Fruit fly (Drosophila melanogaster): Measurements from ENCODE around the gene Prp6.

Gene Prp6

DNA sequence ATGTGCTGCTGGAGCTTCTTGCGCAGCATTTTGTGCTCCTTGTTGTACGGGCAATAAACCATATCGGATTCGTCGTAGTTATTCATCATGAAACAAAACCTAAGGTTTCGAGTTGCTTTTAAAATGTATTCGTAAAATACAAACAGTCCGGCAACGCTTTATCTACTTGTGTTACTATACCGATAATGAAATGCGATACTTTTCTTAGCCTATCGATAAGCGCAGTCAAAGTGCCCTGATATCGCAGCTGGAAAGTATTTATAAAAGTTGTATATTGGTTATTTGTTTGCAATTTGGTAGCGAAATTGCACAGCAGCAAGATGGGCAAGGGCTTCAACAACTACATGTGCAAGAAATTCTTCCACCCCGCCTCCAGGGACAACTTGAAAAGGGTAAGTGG, 3.8 kb upstream of the Prp6 start, which contains the start of the genes arx and CG6843 (continued):
- TF ChIP-seq Hr78 (GFP tag; optimal IDR thresholded peaks at IDR 0.05): no peak
- TF ChIP-seq Sox102F (GFP tag; optimal IDR thresholded peaks at IDR 0.05): no peak
- no peak for TF ChIP-seq br (optimal IDR thresholded peaks at IDR 0.05)
- no peak for TF ChIP-seq CG17361 (GFP tag; IDR thresholded peaks at IDR 0.05)
- TF ChIP-seq bigmax (GFP tag; optimal IDR thresholded peaks at IDR 0.05): no peak
- peak; percentile 40 for TF ChIP-seq CHES-1-like (GFP tag; optimal IDR thresholded peaks at IDR 0.05)
- TF ChIP-seq CG1603 (tag; optimal IDR thresholded peaks at IDR 0.05): peak; percentile 73
- TF ChIP-seq hkb (optimal IDR thresholded peaks at IDR 0.05): no peak
- no peak for TF ChIP-seq hkb (GFP tag; IDR thresholded peaks at IDR 0.05)
- TF ChIP-seq mld (GFP tag; IDR thresholded peaks at IDR 0.05; ENCODE audit: partially characterized antibody): peak; percentile 85; the same call in 2 of the 3 replicates
- no peak for TF ChIP-seq ara (GFP tag; IDR thresholded peaks at IDR 0.05)
- TF ChIP-seq CG4360 (GFP tag; IDR thresholded peaks at IDR 0.05): no peak
- TF ChIP-seq zf30C (GFP tag; optimal IDR thresholded peaks at IDR 0.05): no peak
- no peak for TF ChIP-seq mirr (GFP tag; optimal IDR thresholded peaks at IDR 0.05)
- TF ChIP-seq al (GFP tag; IDR thresholded peaks at IDR 0.05): no peak
- no peak for TF ChIP-seq CG16815 (GFP tag; optimal IDR thresholded peaks at IDR 0.05)
- peak; percentile 93 for TF ChIP-seq zen2 (GFP tag; IDR thresholded peaks at IDR 0.05; ENCODE audit: partially characterized antibody)
- TF ChIP-seq gt (GFP tag; IDR thresholded peaks at IDR 0.05): no peak
- TF ChIP-seq CG32767 (GFP tag; IDR thresholded peaks at IDR 0.05): no peak
- peak; percentile 88 for TF ChIP-seq nerfin-2 (GFP tag; IDR thresholded peaks at IDR 0.05; ENCODE audit: partially characterized antibody)
- TF ChIP-seq CG2712 (tag; optimal IDR thresholded peaks at IDR 0.05): peak; percentile 6
- no peak for TF ChIP-seq HLHmδ (GFP tag; optimal IDR thresholded peaks at IDR 0.05)
- no peak for TF ChIP-seq Optix (GFP tag; IDR thresholded peaks at IDR 0.05)
- TF ChIP-seq CG13894 (tag; optimal IDR thresholded peaks at IDR 0.05): no peak
- TF ChIP-seq HmgZ (tag; optimal IDR thresholded peaks at IDR 0.05): peak; percentile 62
- TF ChIP-seq Taf1 (GFP tag; IDR thresholded peaks at IDR 0.05): no peak
- no peak for TF ChIP-seq CG14441 (GFP tag; IDR thresholded peaks at IDR 0.05)
- TF ChIP-seq Sin3A (optimal IDR thresholded peaks at IDR 0.05): peak; percentile 58
- TF ChIP-seq Lhr (GFP tag; optimal IDR thresholded peaks at IDR 0.05): no peak
- TF ChIP-seq inv (GFP tag; IDR thresholded peaks at IDR 0.05; ENCODE audit: partially characterized antibody): peak; percentile 89
- TF ChIP-seq crc (GFP tag; optimal IDR thresholded peaks at IDR 0.05): no peak
- TF ChIP-seq CG2129 (GFP tag; IDR thresholded peaks at IDR 0.05; ENCODE audit: partially characterized antibody): peak; percentile 81
- TF ChIP-seq slbo (GFP tag; IDR thresholded peaks at IDR 0.05): no peak
- TF ChIP-seq CG4854 (GFP tag; optimal IDR thresholded peaks at IDR 0.05): no peak
- peak; percentile 84 for TF ChIP-seq MBD-R2 (GFP tag; IDR thresholded peaks at IDR 0.05)
- peak in 1 of 3 experiments; percentile 27 for TF ChIP-seq Stat92E (GFP tag; optimal IDR thresholded peaks at IDR 0.05)
- TF ChIP-seq CG42726 (GFP tag; IDR thresholded peaks at IDR 0.05; ENCODE audit: partially characterized antibody): peak; percentile 80; the same call in 1 of the 2 replicates
- TF ChIP-seq CG10274 (GFP tag; optimal IDR thresholded peaks at IDR 0.05): no peak
- TF ChIP-seq ap (GFP tag; IDR thresholded peaks at IDR 0.05): no peak
- no peak for TF ChIP-seq Spps (tag; optimal IDR thresholded peaks at IDR 0.05)
- no peak for TF ChIP-seq CG8478 (optimal IDR thresholded peaks at IDR 0.05)
- TF ChIP-seq ssp (GFP tag; IDR thresholded peaks at IDR 0.05): no peak
- no peak for TF ChIP-seq Trl (optimal IDR thresholded peaks at IDR 0.05)
- TF ChIP-seq Trl (GFP tag; optimal IDR thresholded peaks at IDR 0.05): no peak
- no peak for TF ChIP-seq CG11398 (GFP tag; optimal IDR thresholded peaks at IDR 0.05)
- TF ChIP-seq repo (GFP tag; optimal IDR thresholded peaks at IDR 0.05): no peak
- no peak for TF ChIP-seq sc (optimal IDR thresholded peaks at IDR 0.05)
- TF ChIP-seq sc (GFP tag; optimal IDR thresholded peaks at IDR 0.05): no peak
- TF ChIP-seq HmgD (GFP tag; optimal IDR thresholded peaks at IDR 0.05): peak; percentile 24
- TF ChIP-seq yki (optimal IDR thresholded peaks at IDR 0.05): no peak
- no peak for TF ChIP-seq CG2678 (tag; optimal IDR thresholded peaks at IDR 0.05)
- TF ChIP-seq pita (GFP tag; optimal IDR thresholded peaks at IDR 0.05): no peak
- TF ChIP-seq CG13123 (GFP tag; optimal IDR thresholded peaks at IDR 0.05): no peak
- no peak for TF ChIP-seq btn (GFP tag; optimal IDR thresholded peaks at IDR 0.05)

Data from whole organism, embryonic.